Fruit fly (Drosophila melanogaster) whole organism, embryonic: ENCODE measurements around the gene nAChRalpha6.

ENCODE experiments used
- CG3065 ChIP-seq: fragments of 200-800 bp; sonication (Bioruptor generic); optimal IDR thresholded peaks from 2 replicates; lab custom pipeline; 2016; ENCODE audit warnings: missing biosample characterization, missing genetic modification characterization
- CG4820 ChIP-seq: fragments of 200-800 bp; sonication (Bioruptor generic); optimal IDR thresholded peaks from 3 replicates; lab custom pipeline; 2016; ENCODE audit warnings: missing biosample characterization, missing genetic modification characterization
- CG6175 ChIP-seq: fragments of 200-800 bp; sonication (Bioruptor generic); IDR thresholded peaks from 3 replicates; pipeline ENCODE4 v1.3.6; 2022; ENCODE audit warnings: missing biosample characterization, missing genetic modification characterization
- Dp ChIP-seq: fragments of 200-800 bp; sonication (Bioruptor generic); optimal IDR thresholded peaks from 2 replicates; lab custom pipeline; 2018; ENCODE audit warnings: missing biosample characterization, mild to moderate bottlenecking, missing genetic modification characterization, moderate library complexity
- HHEX ChIP-seq: fragments of 200-800 bp; sonication (Bioruptor generic); optimal IDR thresholded peaks from 3 replicates; lab custom pipeline; 2017; ENCODE audit warnings: missing biosample characterization, mild to moderate bottlenecking, missing genetic modification characterization, missing genetic modification reagents
- Jarid2 ChIP-seq: fragments of 200-800 bp; sonication (Bioruptor generic); optimal IDR thresholded peaks from 3 replicates; lab custom pipeline; 2017; ENCODE audit warnings: mild to moderate bottlenecking, missing biosample characterization, missing genetic modification reagents, missing genetic modification characterization
- disco-r ChIP-seq: fragments of 200-800 bp; sonication (Bioruptor generic); optimal IDR thresholded peaks from 2 replicates; lab custom pipeline; 2016; ENCODE audit warnings: missing biosample characterization, missing genetic modification characterization

dm6 chr2L:9919949-9920348, 33.9 kb upstream of the nAChRalpha6 start, which contains the start of gene CG4594:
- TF ChIP-seq CG3065 (GFP tag; lab: Kevin White, UChicago), result no peak
- no peak for TF ChIP-seq CG4820 (GFP tag; lab: Kevin White, UChicago)
- TF ChIP-seq HHEX (GFP tag; lab: Kevin White, UChicago), result no peak
- no peak for TF ChIP-seq CG6175 (GFP tag; lab: Robert Waterston, UW)
- no peak for TF ChIP-seq disco-r (GFP tag; lab: Kevin White, UChicago)
- peak; percentile 69 for TF ChIP-seq Dp (GFP tag; lab: Kevin White, UChicago)
- no peak for TF ChIP-seq Jarid2
